Worm (Caenorhabditis elegans) whole organism, L1 larva: ENCODE data around the gene F19H6.5.

ENCODE experiments used
- C16A3.4 ChIP-seq: fragments of 150-350 bp; optimal IDR thresholded peaks from 2 replicates; lab custom pipeline; 2014; ENCODE audit warnings: missing biosample characterization, missing genetic modification characterization
- dsc-1 ChIP-seq: sonication (generic microtip); optimal IDR thresholded peaks from 2 replicates; lab custom pipeline; 2016; ENCODE audit warnings: mild to moderate bottlenecking, missing genetic modification characterization, missing compliant biosample characterization
- hpl-2 ChIP-seq: fragments of 150-350 bp; optimal IDR thresholded peaks from 2 replicates; lab custom pipeline; 2014; ENCODE audit warnings: missing biosample characterization, missing genetic modification reagents, missing genetic modification characterization
- jun-1 ChIP-seq: fragments of 150-350 bp; optimal IDR thresholded peaks from 2 replicates; lab custom pipeline; 2014; ENCODE audit warnings: missing biosample characterization, missing genetic modification reagents, missing genetic modification characterization
- nhr-11 ChIP-seq: fragments of 150-350 bp; optimal IDR thresholded peaks from 2 replicates; lab custom pipeline; 2014; ENCODE audit warnings: missing biosample characterization, missing genetic modification characterization
- nhr-19 ChIP-seq: fragments of 200-800 bp; sonication (Bioruptor generic); conservative IDR thresholded peaks from 2 replicates; pipeline ENCODE4 v1.3.6; 2022; ENCODE audit warnings: missing genetic modification characterization, missing compliant biosample characterization
- nhr-76 ChIP-seq: sonication (generic microtip); optimal IDR thresholded peaks from 2 replicates; lab custom pipeline; 2017; ENCODE audit warnings: missing biosample characterization, missing genetic modification characterization
- nhr-84 ChIP-seq: sonication (generic microtip); optimal IDR thresholded peaks from 2 replicates; lab custom pipeline; 2017; ENCODE audit warnings: missing biosample characterization, missing genetic modification characterization
- pqm-1 ChIP-seq: sonication (generic microtip); optimal IDR thresholded peaks from 3 replicates; lab custom pipeline; 2017; ENCODE audit warnings: missing biosample characterization, missing genetic modification characterization
- snpc-4 ChIP-seq: fragments of 150-350 bp; optimal IDR thresholded peaks from 2 replicates; lab custom pipeline; 2014; ENCODE audit warnings: missing biosample characterization, missing genetic modification characterization
- zag-1 ChIP-seq: fragments of 150-350 bp; optimal IDR thresholded peaks from 2 replicates; lab custom pipeline; 2014; ENCODE audit warnings: missing biosample characterization, missing genetic modification characterization
- ztf-11 ChIP-seq, 2 experiments: sonication (generic microtip); optimal IDR thresholded peaks; 2 replicates each; lab custom pipeline; 2016 to 2017; ENCODE audit warnings: missing genetic modification characterization in 2 of 2, missing biosample characterization in 1 of 2, missing compliant biosample characterization in 1 of 2

DNA sequence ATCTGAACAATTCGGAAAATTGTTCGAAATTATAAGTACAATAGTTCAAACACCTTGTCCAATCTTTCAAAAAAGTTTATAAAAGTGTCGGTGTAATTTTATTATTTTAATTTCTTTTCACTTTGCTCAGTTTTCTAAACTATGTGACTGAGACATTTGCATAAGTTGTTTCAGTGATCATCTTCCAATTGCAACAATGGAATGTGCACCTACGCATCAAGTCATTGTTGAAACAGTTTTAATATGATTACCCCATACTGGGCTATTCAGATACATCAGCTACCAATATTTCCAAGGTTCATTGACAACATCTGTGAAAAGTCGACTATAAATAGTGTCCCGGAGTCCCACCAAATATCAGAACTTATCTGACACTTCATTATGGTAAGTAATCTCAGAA lies 7.6 kb downstream of the F19H6.5 start, which contains the start of gene nspc-13:
- no peak for TF ChIP-seq C16A3.4 (tag; lab: Kevin White, UChicago)
- no peak for TF ChIP-seq ztf-11 (tag; optimal IDR thresholded peaks at IDR 0.05; lab: Kevin White, UChicago)
- TF ChIP-seq pqm-1 (tag; lab: Kevin White, UChicago), result no peak
- no peak for TF ChIP-seq dsc-1
- no peak for TF ChIP-seq hpl-2 (GFP tag; lab: Kevin White, UChicago)
- TF ChIP-seq jun-1, result no peak
- TF ChIP-seq snpc-4 (tag; lab: Kevin White, UChicago), result no peak
- no peak for TF ChIP-seq nhr-84
- TF ChIP-seq zag-1 (tag; lab: Kevin White, UChicago), result no peak
- TF ChIP-seq nhr-76, result no peak
- no peak for TF ChIP-seq nhr-19 (GFP tag; lab: Robert Waterston, UW)
- TF ChIP-seq nhr-11, result no peak
